Fruit fly (Drosophila melanogaster): ENCODE measurements around the gene CG6178.

Gene CG6178

DNA sequence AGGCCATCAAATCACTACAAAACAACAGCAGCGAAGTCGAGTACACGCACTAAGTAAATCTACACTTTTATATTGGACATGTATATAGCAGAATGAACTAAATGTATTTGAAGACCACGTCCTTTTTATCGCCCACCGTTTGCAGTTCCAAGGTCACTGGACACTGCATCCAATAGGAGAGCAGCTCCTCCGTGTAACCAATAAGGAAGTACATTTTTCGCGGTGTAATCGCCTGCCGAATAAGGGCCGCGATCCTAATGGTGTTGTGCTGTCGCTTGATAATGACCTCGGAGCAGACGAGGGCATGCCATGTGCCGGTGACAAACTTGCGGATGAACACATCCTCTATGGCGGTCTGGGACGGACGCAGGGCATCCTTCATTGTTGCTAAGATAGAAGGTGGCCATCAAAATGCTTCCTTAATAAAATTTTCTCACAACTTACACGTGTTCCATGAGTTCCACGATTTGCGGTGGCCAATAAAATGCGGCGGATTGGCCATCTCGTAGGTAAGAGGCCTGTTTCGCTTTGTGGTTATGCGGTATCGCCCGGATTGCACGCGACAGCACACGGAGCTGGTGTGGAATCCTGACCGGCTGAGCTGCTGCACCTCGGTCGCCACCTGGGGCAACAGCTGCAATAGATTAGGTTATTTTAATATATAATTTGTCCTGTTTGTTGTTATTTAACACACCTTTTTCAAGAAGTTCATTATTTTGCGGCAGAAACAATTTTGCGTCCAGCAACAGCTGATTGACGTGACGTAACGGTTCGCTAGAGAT is 10.8 kb downstream of the CG6178 start, which contains the start of gene mRpS24:
Gene mRpS24, minus strand, starts transcription at position 772 of the 782 bp plus-strand sequence.
- no peak for TF ChIP-seq CTCF (optimal IDR thresholded peaks at IDR 0.05)

DNA sequence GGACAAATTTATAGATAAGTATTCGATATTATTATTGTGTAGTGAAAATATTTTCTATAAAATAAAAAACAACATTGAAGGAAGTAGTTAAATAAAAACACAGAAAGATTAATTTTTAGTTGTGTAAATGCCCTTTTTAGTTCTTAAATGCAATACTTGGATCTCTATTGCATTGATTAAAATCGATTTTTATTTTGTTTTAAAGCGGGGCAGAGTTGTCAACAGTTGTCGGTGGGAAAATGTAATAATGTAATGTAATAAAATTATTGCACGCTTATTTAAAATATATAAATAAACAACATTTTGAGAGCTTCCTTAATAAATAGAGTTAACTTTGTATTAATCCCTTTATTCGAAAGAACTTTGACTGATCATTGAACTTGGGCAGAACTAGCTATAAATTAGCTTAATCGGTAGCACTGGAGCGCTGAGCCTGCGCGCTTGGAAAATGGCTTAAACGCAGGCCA is 11.4 kb downstream of the CG6178 start, which contains the start of gene Apc2:
Gene Apc2, plus strand, starts transcription at position 411 of the 467 bp plus-strand sequence.
- TF ChIP-seq CTCF (optimal IDR thresholded peaks at IDR 0.05) (no peak), CG8478 (optimal IDR thresholded peaks at IDR 0.05) (no peak)

DNA sequence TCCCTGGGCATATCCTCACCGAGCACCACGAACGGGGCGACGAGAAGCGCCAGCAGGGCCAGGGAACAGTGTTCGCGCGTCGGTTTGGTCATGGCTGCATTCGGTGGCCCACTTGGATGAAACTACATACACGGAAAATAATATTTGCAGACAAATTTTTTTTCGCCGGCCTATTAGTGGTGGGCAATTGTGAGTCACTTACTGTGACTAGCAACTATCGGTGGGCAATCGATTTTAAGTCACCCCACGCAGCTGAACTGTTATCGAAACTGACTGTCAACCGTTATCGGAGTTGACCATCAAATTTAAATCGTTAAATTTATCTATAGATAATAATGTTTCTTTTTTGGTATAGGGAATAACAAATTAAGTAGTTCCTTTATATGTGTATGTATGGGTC is 17.2 kb downstream of the CG6178 start, which contains the start of gene CG5510:
Gene CG5510, minus strand, starts transcription at position 201 of the 400 bp plus-strand sequence.
- TF ChIP-seq CG8478 (optimal IDR thresholded peaks at IDR 0.05) (no peak), CTCF (optimal IDR thresholded peaks at IDR 0.05) (peak in 1 of 2 experiments; percentile 14)

DNA sequence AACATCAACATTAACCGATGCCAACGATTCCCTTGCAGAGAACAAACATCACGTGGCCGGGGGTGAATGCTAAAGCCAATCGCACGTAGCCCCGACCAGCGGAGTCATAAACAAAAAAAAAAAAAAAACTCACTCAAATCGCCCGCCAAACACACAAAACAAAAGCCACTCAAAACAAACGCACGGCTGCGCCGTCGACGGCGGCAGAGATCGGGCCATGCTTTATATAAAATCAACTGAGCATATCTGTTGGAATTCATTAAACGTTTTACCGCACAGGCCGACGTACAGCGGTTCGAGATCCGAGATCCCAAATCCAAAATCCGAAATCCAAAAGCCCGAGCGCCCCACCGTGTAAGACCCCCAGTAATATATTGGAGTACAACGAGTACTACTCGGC is 20.2 kb downstream of the CG6178 start, which contains the start of gene CG13606:
Gene CG13606, plus strand, starts transcription at position 250 of the 400 bp plus-strand sequence.
- TF ChIP-seq CTCF (optimal IDR thresholded peaks at IDR 0.05) (no peak), CG8478 (optimal IDR thresholded peaks at IDR 0.05) (no peak)

DNA sequence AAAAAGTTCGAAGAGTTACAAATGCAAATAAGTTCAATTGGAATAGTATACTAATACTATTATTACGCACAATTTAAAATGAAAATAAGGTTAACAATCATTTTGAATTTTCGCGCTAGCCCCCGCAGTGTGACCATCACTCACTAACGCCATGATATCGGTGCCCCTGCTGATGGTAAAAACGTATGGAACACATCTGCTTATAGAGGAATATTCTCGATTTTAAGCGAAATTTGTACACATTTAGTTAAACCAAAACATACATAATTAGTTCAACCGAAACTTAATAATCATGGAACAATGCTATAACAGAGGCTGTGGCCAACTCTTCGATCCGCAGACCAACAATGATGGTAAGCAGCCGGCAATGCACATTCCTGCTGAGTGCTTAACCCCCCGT is 34.0 kb downstream of the CG6178 start, which contains the start of gene mora:
Gene mora, plus strand, starts transcription at position 172 of the 400 bp plus-strand sequence.
- TF ChIP-seq CG8478 (optimal IDR thresholded peaks at IDR 0.05) (no peak), CTCF (optimal IDR thresholded peaks at IDR 0.05) (no peak)

DNA sequence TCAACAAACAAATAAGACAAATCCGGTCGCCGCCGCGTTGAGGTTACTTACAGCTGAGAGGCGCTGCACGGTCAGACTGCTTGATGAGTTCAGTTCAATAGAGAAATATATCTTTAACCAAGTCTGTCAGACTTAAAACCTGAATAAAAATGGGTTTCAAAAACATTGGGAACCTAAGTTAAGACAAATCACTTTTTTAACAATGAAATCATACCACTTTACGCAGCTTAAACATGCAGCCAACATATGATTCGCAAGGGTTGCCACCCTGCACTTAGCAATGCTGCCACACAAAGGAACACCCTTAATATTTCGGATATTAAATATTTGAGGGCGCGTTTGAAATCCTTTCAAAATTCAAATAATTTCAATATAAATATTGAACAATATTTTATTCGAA is 36.5 kb downstream of the CG6178 start, which contains the start of gene CG5515:
Gene CG5515, minus strand, starts transcription at position 278 of the 400 bp plus-strand sequence.
- TF ChIP-seq CG8478 (optimal IDR thresholded peaks at IDR 0.05) = no peak
- no peak for TF ChIP-seq CTCF (optimal IDR thresholded peaks at IDR 0.05)

DNA sequence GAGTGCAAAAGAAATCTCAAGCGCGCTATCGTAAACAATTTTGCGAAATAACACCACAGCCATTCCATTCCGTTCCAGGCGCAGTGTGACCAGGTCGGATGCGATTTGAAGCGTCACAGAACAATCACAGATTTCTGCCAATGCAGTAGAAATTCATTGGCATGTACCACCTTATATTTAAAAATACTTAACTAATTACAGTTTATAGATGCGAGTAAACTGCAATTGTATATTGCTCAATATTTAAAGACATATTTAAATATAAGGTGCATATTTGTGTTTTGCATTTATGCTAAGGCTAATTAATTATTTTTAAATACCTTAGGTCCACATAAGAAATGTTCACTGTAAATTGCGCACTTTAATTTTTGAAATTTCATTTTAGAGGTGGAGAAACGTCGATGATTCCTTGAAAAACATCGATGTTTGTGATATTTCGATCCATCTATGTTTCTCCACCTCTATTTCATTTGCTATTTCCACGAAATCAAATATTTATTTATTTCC is 41.3 kb downstream of the CG6178 start, which contains the start of the genes SMC6 and CG6204:
Gene SMC6, minus strand, starts transcription at position 51 of the 507 bp plus-strand sequence.
Gene CG6204, plus strand, starts transcription at position 460 of the 507 bp plus-strand sequence.
- no peak for TF ChIP-seq CTCF (optimal IDR thresholded peaks at IDR 0.05)
- no peak for TF ChIP-seq CG8478 (optimal IDR thresholded peaks at IDR 0.05)

DNA sequence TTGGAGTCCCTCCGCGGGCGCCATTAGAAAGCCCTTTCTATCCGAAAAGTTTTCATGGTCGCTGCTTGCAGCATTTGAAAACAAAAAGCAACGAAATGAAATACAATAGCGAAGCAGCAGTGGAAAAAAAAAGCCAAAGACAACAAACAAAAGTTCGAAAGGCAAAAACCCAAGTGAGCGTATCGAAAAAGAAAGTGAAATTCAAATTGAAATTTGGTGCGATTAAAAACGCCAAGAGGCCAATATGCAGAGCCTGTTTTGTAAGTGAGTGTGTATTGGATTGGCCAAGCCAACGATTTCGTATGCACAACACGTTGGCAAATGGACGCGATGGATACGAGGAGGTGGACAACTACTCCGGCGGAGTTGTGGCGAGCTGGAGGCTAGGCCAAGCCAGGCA is 50.6 kb downstream of the CG6178 start:
- TF ChIP-seq CTCF (optimal IDR thresholded peaks at IDR 0.05) = no peak
- TF ChIP-seq CG8478 (optimal IDR thresholded peaks at IDR 0.05) = no peak

DNA sequence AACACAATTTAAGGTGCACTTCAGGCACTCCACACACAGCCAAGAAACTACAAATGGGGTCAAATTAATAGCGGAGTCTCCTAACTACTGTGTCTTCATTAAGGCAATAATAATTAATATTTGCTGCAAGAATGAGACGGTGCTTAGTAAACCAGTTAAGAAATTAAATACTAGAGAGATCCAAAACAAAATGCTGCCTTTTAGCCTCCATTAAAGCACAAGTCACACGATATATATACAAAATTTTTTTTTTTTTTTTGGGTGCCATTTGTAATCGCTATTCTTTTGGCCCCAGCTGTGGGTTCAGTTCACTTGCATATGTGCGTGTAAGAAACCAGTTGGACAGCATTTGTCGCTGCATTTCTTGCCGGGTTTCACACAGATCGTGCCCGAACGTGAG is 51.3 kb downstream of the CG6178 start:
- TF ChIP-seq CTCF (optimal IDR thresholded peaks at IDR 0.05) (no peak), CG8478 (optimal IDR thresholded peaks at IDR 0.05) (no peak)

DNA sequence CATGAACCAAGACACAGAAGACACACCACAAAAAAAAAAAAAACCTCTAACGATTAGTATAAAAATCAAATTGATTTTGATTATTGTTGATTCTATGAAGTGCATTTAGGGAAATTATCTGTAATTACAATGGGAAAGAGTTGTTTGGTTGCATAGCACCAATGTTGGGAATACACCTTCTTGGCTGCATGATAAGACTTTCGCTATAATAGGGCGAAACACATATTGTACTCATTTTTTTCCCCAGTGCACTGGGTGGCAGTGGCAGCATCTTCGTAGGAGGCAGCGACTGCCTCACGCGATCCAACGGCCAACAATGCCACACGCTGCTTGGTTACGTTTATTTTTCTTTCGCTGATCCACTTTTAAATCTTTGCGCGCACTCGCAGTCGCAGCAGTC is 51.9 kb downstream of the CG6178 start:
- TF ChIP-seq CG8478 (optimal IDR thresholded peaks at IDR 0.05) (no peak), CTCF (optimal IDR thresholded peaks at IDR 0.05) (no peak)

Measured in S2 (cell line).